Fruit fly (Drosophila melanogaster): ENCODE data around the gene CG15386.

The CG15386 gene

DNA sequence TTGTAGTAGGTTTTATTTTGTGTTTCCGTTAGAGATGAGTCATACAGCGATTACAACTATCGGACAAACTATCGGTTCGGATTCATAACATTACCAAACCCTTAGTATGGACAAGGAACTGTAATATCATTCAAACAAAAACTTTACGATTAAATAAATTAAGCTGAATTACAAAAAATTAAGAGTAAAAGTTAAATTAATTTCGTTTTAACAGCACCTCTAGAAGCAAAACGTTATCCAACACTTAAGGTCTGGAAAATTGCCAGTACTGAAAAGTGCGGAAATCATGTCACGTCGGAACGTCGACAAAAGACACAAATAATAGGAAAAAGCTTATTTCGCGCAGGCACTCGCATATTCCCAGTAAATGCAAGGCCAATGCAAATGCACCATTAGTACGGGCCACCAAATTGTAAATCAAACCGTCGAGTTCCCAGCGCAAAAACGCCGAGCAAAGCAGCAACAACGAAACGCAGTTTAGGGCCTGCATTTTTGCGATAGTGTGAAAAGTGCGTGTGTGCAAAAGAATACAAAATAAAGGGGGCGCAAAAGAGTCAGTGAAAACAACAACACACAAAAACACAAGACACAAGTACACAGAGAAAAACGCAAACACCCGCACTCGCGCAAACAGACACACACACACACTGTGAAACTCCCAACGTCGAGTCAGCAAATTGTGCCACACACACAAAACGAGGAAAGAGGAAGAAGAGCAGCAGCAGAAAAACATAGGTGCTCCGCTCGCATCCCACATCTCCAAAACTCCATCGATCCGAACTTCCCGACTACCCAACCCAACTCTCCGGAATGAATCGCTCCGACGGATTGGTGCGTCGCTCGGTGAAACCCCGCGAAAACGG, 9.4 kb upstream of the CG15386 start, which contains the start of the genes CG15387 and sau (continued):
- peak; percentile 97 for TF ChIP-seq Doc3 (GFP tag; IDR thresholded peaks at IDR 0.05; ENCODE audit: partially characterized antibody)
- TF ChIP-seq ranshi (GFP tag; IDR thresholded peaks at IDR 0.05) = peak; percentile 82
- TF ChIP-seq CG4820 (GFP tag; optimal IDR thresholded peaks at IDR 0.05) = peak; percentile 79
- TF ChIP-seq CG8478 (optimal IDR thresholded peaks at IDR 0.05) = no peak
- peak; percentile 75 for TF ChIP-seq rib (GFP tag; IDR thresholded peaks at IDR 0.05)
- no peak for TF ChIP-seq fd102C (GFP tag; optimal IDR thresholded peaks at IDR 0.05)
- TF ChIP-seq ftz-f1 (GFP tag; optimal IDR thresholded peaks at IDR 0.05) = peak; percentile 53
- TF ChIP-seq pros (GFP tag; optimal IDR thresholded peaks at IDR 0.05) = no peak
- TF ChIP-seq CG3065 (GFP tag; optimal IDR thresholded peaks at IDR 0.05) = peak; percentile 79
- peak; percentile 86 for TF ChIP-seq ken (GFP tag; IDR thresholded peaks at IDR 0.05)
- TF ChIP-seq Vsx1 (GFP tag; optimal IDR thresholded peaks at IDR 0.05) = peak; percentile 76
- TF ChIP-seq Dfd (GFP tag; optimal IDR thresholded peaks at IDR 0.05) = no peak
- TF ChIP-seq run (tag; optimal IDR thresholded peaks at IDR 0.05) = peak; percentile 8
- peak; percentile 80 for TF ChIP-seq seq (GFP tag; IDR thresholded peaks at IDR 0.05)

DNA sequence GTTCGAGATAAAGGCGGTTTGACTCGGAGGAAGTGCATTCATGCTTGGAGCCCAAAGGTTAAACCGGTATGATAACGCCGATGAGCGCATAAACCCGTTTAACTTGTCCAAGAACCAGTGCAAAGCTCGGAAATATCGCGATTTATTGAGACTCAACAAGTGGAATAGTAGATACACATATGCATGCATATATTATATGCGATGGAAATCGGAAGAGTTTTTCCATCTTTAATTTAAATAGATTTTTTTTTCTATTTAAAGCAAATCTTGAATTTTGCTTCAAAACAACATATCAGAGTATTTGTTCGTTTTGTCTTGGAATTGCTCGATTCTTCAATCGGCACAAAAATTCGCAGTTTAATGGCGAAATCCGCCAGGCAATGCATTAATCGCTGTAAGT, 5.3 kb upstream of the CG15386 start:
- TF ChIP-seq sens (GFP tag) = peak; percentile 2
- 0 out of 2 replicates have a peak, but pooled peaks have one; percentile 6 for TF ChIP-seq vvl (GFP tag; IDR thresholded peaks at IDR 0.05)
- no peak for TF ChIP-seq CG5953 (GFP tag; IDR thresholded peaks at IDR 0.05)
- peak; percentile 50 for TF ChIP-seq Drgx (GFP tag; IDR thresholded peaks at IDR 0.05)

DNA sequence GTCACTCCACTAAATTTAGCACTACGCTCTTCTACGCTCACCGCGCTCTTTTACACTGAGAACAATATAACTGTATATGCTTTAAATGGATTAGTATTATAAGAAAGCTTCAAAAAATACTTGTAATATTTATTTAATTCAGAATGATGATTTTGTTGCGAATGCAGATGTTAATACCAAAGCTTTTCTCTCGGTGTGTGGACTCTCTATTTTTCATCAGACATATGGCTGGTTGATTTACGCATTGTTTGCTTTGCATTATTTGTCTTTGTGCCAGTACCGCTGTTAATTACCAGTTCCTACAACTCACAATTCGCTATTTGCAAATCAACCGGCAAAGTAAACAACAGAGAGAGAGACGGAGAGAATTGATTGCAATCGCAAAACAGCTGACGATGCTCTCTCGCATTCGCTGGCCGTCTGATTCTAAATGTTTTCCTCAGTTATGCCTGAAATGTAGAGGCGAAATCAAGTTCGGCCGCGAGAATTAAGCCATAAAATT, 4.7 kb upstream of the CG15386 start:
- TF ChIP-seq Rfx (GFP tag; IDR thresholded peaks at IDR 0.05) (peak; percentile 99), CG9437 (GFP tag; optimal IDR thresholded peaks at IDR 0.05) (peak; percentile 93), Neu2 (GFP tag; optimal IDR thresholded peaks at IDR 0.05; ENCODE audit: borderline replicate concordance) (peak; percentile 34), peb (GFP tag; IDR thresholded peaks at IDR 0.05) (peak; percentile 93), CG16779 (GFP tag; IDR thresholded peaks at IDR 0.05) (peak; percentile 96), CG32767 (GFP tag; IDR thresholded peaks at IDR 0.05) (peak; percentile 96), Atf6 (GFP tag; IDR thresholded peaks at IDR 0.05) (peak; percentile 99), Dp (GFP tag; optimal IDR thresholded peaks at IDR 0.05) (peak; percentile 10), zen (tag; optimal IDR thresholded peaks at IDR 0.05) (peak; percentile 94), Asciz (GFP tag; optimal IDR thresholded peaks at IDR 0.05) (peak; percentile 89), GATAe (GFP tag; conservative IDR thresholded peaks at IDR 0.05) (peak; percentile 84), CG9215 (GFP tag; IDR thresholded peaks at IDR 0.05) (peak; percentile 93), cad (GFP tag; optimal IDR thresholded peaks at IDR 0.05) (no peak), gfzf (GFP tag; optimal IDR thresholded peaks at IDR 0.05) (no peak), onecut (GFP tag; IDR thresholded peaks at IDR 0.05) (peak; percentile 92), Xrp1 (GFP tag; IDR thresholded peaks at IDR 0.05) (peak; percentile 98), zf30C (GFP tag; optimal IDR thresholded peaks at IDR 0.05) (peak; percentile 85), vnd (GFP tag; IDR thresholded peaks at IDR 0.05; ENCODE audit: partially characterized antibody) (no peak), hb (GFP tag; IDR thresholded peaks at IDR 0.05; ENCODE audit: partially characterized antibody) (no peak), hth (optimal IDR thresholded peaks at IDR 0.05) (no peak), bsh (GFP tag; optimal IDR thresholded peaks at IDR 0.05) (peak; percentile 95 to 96), btn (GFP tag; optimal IDR thresholded peaks at IDR 0.05) (peak; percentile 87), Ets65A (GFP tag) (peak; percentile 99), CG4617 (GFP tag; optimal IDR thresholded peaks at IDR 0.05; ENCODE audit: borderline replicate concordance) (peak; percentile 77), aop (GFP tag; IDR thresholded peaks at IDR 0.05) (peak; percentile 97), NK7.1 (GFP tag; optimal IDR thresholded peaks at IDR 0.05) (peak; percentile 89), otp (GFP tag; IDR thresholded peaks at IDR 0.05) (peak; percentile 98), CG33557 (GFP tag; optimal IDR thresholded peaks at IDR 0.05) (peak; percentile 90), nerfin-2 (GFP tag; IDR thresholded peaks at IDR 0.05; ENCODE audit: partially characterized antibody) (no peak), Dip2 (GFP tag; IDR thresholded peaks at IDR 0.05) (peak; percentile 67; the same call in 1 of the 2 replicates)

Data from whole organism, embryonic.